Worm (Caenorhabditis elegans) whole organism, L4 larva: Measurements from ENCODE around the gene W04D12.1.
A peak's percentile ranks its signal among the peaks of the same experiment; 100 is the strongest.

Experiments
- D1046.2 ChIP-seq: fragments of 200-800 bp; sonication (Bioruptor generic); IDR thresholded peaks from 2 replicates; pipeline ENCODE4 v1.3.6; 2022; ENCODE audit warnings: missing genetic modification characterization, missing compliant biosample characterization
- F26F4.8 ChIP-seq: fragments of 200-800 bp; sonication (Bioruptor generic); conservative IDR thresholded peaks from 2 replicates; pipeline ENCODE4 v1.3.6; 2022; ENCODE audit warnings: missing genetic modification characterization, missing compliant biosample characterization
- F44E2.7 ChIP-seq: fragments of 200-800 bp; sonication (Bioruptor generic); IDR thresholded peaks from 2 replicates; pipeline ENCODE4 v2.1.2; 2022; ENCODE audit warnings: missing genetic modification characterization, missing compliant biosample characterization
- T20F7.1 ChIP-seq: fragments of 200-800 bp; sonication (Bioruptor generic); optimal IDR thresholded peaks from 2 replicates; lab custom pipeline; 2018; ENCODE audit warnings: mild to moderate bottlenecking, missing genetic modification characterization, missing compliant biosample characterization
- T26A8.4 ChIP-seq: fragments of 200-800 bp; sonication (Bioruptor generic); IDR thresholded peaks from 2 replicates; pipeline ENCODE4 v1.3.6; 2022; ENCODE audit warnings: missing genetic modification characterization, missing compliant biosample characterization
- Y48G9A.11 ChIP-seq: fragments of 200-800 bp; sonication (Bioruptor generic); IDR thresholded peaks from 2 replicates; pipeline ENCODE4 v1.3.6; 2022; ENCODE audit warnings: missing genetic modification reagents, missing genetic modification characterization, missing compliant biosample characterization
- ZK337.2 ChIP-seq: fragments of 200-800 bp; sonication (Bioruptor generic); IDR thresholded peaks from 2 replicates; pipeline ENCODE4 v1.3.6; 2022; ENCODE audit warnings: missing genetic modification reagents, missing genetic modification characterization, missing compliant biosample characterization
- aha-1 ChIP-seq: fragments of 150-350 bp; peaks from one replicate; lab custom pipeline; 2014; ENCODE audit warnings: missing biosample characterization, missing genetic modification characterization
- arid-1 ChIP-seq: fragments of 200-800 bp; sonication (Bioruptor generic); conservative IDR thresholded peaks from 2 replicates; pipeline ENCODE4 v1.3.6; 2022; ENCODE audit warnings: missing genetic modification reagents, missing genetic modification characterization, missing compliant biosample characterization
- ceh-82 ChIP-seq: sonication (generic microtip); optimal IDR thresholded peaks from 2 replicates; lab custom pipeline; 2017; ENCODE audit warnings: missing biosample characterization, missing genetic modification characterization
- daf-12 ChIP-seq: fragments of 150-350 bp; optimal IDR thresholded peaks from 2 replicates; lab custom pipeline; 2014; ENCODE audit warnings: missing biosample characterization, missing genetic modification reagents, missing genetic modification characterization
- daf-19 ChIP-seq: fragments of 200-800 bp; sonication (Bioruptor generic); conservative IDR thresholded peaks from 2 replicates; pipeline ENCODE4 v1.3.6; 2022; ENCODE audit warnings: missing genetic modification characterization, missing compliant biosample characterization
- dmd-8 ChIP-seq: fragments of 200-800 bp; sonication (Bioruptor generic); IDR thresholded peaks from 2 replicates; pipeline ENCODE4 v1.3.6; 2022; ENCODE audit warnings: missing genetic modification characterization, missing compliant biosample characterization
- dmd-9 ChIP-seq: fragments of 200-800 bp; sonication (Bioruptor generic); IDR thresholded peaks from 2 replicates; pipeline ENCODE4 v1.3.6; 2022; ENCODE audit warnings: missing genetic modification reagents, missing genetic modification characterization, missing compliant biosample characterization
- dve-1 ChIP-seq: sonication (generic microtip); optimal IDR thresholded peaks from 2 replicates; lab custom pipeline; 2017; ENCODE audit warnings: antibody characterized with exemption, mild to moderate bottlenecking, missing genetic modification characterization, missing compliant biosample characterization; ENCODE audit not compliant: insufficient read depth
- fkh-10 ChIP-seq: fragments of 150-350 bp; optimal IDR thresholded peaks from 2 replicates; lab custom pipeline; 2014; ENCODE audit warnings: missing biosample characterization, missing genetic modification reagents, missing genetic modification characterization
- hlh-11 ChIP-seq: fragments of 200-800 bp; sonication (Bioruptor generic); optimal IDR thresholded peaks from 2 replicates; lab custom pipeline; 2018; ENCODE audit warnings: mild to moderate bottlenecking, missing genetic modification characterization, missing compliant biosample characterization
- lim-7 ChIP-seq: fragments of 200-800 bp; sonication (Bioruptor generic); IDR thresholded peaks from 2 replicates; pipeline ENCODE4 v1.3.6; 2022; ENCODE audit warnings: missing genetic modification characterization, missing compliant biosample characterization
- lin-1 ChIP-seq: fragments of 200-800 bp; sonication (Bioruptor generic); IDR thresholded peaks from 2 replicates; pipeline ENCODE4 v1.3.6; 2022; ENCODE audit warnings: missing genetic modification reagents, missing genetic modification characterization, missing compliant biosample characterization
- lin-13 ChIP-seq: fragments of 150-350 bp; optimal IDR thresholded peaks from 2 replicates; lab custom pipeline; 2014; ENCODE audit warnings: missing biosample characterization, missing genetic modification reagents, missing genetic modification characterization
- lin-29 ChIP-seq: fragments of 200-800 bp; sonication (Bioruptor generic); IDR thresholded peaks from 2 replicates; pipeline ENCODE4 v1.3.6; 2022; ENCODE audit warnings: missing genetic modification reagents, missing genetic modification characterization, missing compliant biosample characterization
- lin-38 ChIP-seq: fragments of 200-800 bp; sonication (Bioruptor generic); IDR thresholded peaks from 2 replicates; pipeline ENCODE4 v1.3.6; 2022; ENCODE audit warnings: missing genetic modification reagents, missing genetic modification characterization, missing compliant biosample characterization
- lir-3 ChIP-seq: sonication (generic microtip); optimal IDR thresholded peaks from 2 replicates; lab custom pipeline; 2016; ENCODE audit warnings: mild to moderate bottlenecking, missing genetic modification characterization, missing compliant biosample characterization
- madf-5 ChIP-seq, 2 experiments: fragments of 200-800 bp; sonication (Bioruptor generic); IDR thresholded peaks; 2 replicates each; pipeline ENCODE4 v1.3.6; 2022; ENCODE audit warnings: missing compliant biosample characterization in 2 of 2, missing genetic modification characterization in 2 of 2
- madf-9 ChIP-seq: fragments of 200-800 bp; sonication (Bioruptor generic); conservative IDR thresholded peaks from 2 replicates; pipeline ENCODE4 v1.3.6; 2022; ENCODE audit warnings: missing genetic modification reagents, missing genetic modification characterization, missing compliant biosample characterization
- mdt-29 ChIP-seq: fragments of 200-800 bp; sonication (Bioruptor generic); IDR thresholded peaks from 2 replicates; pipeline ENCODE4 v1.3.6; 2022; ENCODE audit warnings: missing genetic modification reagents, missing genetic modification characterization, missing compliant biosample characterization
- mes-2 ChIP-seq: sonication (generic microtip); optimal IDR thresholded peaks from 2 replicates; lab custom pipeline; 2016; ENCODE audit warnings: missing genotype, mild to moderate bottlenecking, missing genetic modification characterization, missing compliant biosample characterization; ENCODE audit not compliant: poor library complexity, severe bottlenecking
- nhr-111 ChIP-seq: fragments of 200-800 bp; sonication (Bioruptor generic); optimal IDR thresholded peaks from 2 replicates; lab custom pipeline; 2018; ENCODE audit warnings: mild to moderate bottlenecking, missing genetic modification characterization, missing compliant biosample characterization
- nhr-25 ChIP-seq: sonication (generic microtip); optimal IDR thresholded peaks from 2 replicates; lab custom pipeline; 2017; ENCODE audit warnings: missing genetic modification characterization, mild to moderate bottlenecking, missing compliant biosample characterization, antibody characterized with exemption, moderate library complexity, borderline replicate concordance; ENCODE audit not compliant: insufficient read depth
- nhr-41 ChIP-seq: fragments of 200-800 bp; sonication (Bioruptor generic); IDR thresholded peaks from 2 replicates; pipeline ENCODE4 v1.3.6; 2022; ENCODE audit warnings: missing genetic modification reagents, missing genetic modification characterization, missing compliant biosample characterization
- nhr-6 ChIP-seq: fragments of 150-350 bp; optimal IDR thresholded peaks from 2 replicates; lab custom pipeline; 2014; ENCODE audit warnings: missing biosample characterization, missing genetic modification characterization
- nhr-76 ChIP-seq: fragments of 150-350 bp; optimal IDR thresholded peaks from 2 replicates; lab custom pipeline; 2014; ENCODE audit warnings: missing biosample characterization, missing genetic modification characterization
- nhr-77 ChIP-seq: fragments of 150-350 bp; optimal IDR thresholded peaks from 2 replicates; lab custom pipeline; 2014; ENCODE audit warnings: missing biosample characterization, missing genetic modification characterization
- php-3 ChIP-seq: fragments of 200-800 bp; sonication (Bioruptor generic); IDR thresholded peaks from 2 replicates; pipeline ENCODE4 v1.3.6; 2022; ENCODE audit warnings: missing genetic modification reagents, missing genetic modification characterization, missing compliant biosample characterization
- pqm-1 ChIP-seq: sonication (generic microtip); optimal IDR thresholded peaks from 2 replicates; lab custom pipeline; 2017; ENCODE audit warnings: missing biosample characterization, missing genetic modification characterization
- rbr-2 ChIP-seq: sonication (generic microtip); optimal IDR thresholded peaks from 2 replicates; lab custom pipeline; 2016; ENCODE audit warnings: missing genotype, missing genetic modification characterization, missing compliant biosample characterization
- saeg-2 ChIP-seq: fragments of 200-800 bp; sonication (Bioruptor generic); IDR thresholded peaks from 2 replicates; pipeline ENCODE4 v1.3.6; 2022; ENCODE audit warnings: missing genetic modification reagents, missing genetic modification characterization, missing compliant biosample characterization
- skn-1 ChIP-seq: fragments of 150-350 bp; optimal IDR thresholded peaks from 2 replicates; lab custom pipeline; 2014; ENCODE audit warnings: missing biosample characterization, missing genetic modification characterization
- snpc-4 ChIP-seq: fragments of 150-350 bp; optimal IDR thresholded peaks from 2 replicates; lab custom pipeline; 2014; ENCODE audit warnings: missing biosample characterization, missing genetic modification characterization
- unc-130 ChIP-seq: sonication (generic microtip); optimal IDR thresholded peaks from 2 replicates; lab custom pipeline; 2016; ENCODE audit warnings: missing genetic modification reagents, missing genetic modification characterization, missing compliant biosample characterization
- unc-39 ChIP-seq: sonication (generic microtip); optimal IDR thresholded peaks from 2 replicates; lab custom pipeline; 2017; ENCODE audit warnings: missing biosample characterization, missing genetic modification characterization
- zip-11 ChIP-seq: fragments of 200-800 bp; sonication (Bioruptor generic); IDR thresholded peaks from 2 replicates; pipeline ENCODE4 v1.3.6; 2022; ENCODE audit warnings: missing genetic modification characterization, missing compliant biosample characterization
- ztf-11 ChIP-seq: fragments of 150-350 bp; optimal IDR thresholded peaks from 2 replicates; lab custom pipeline; 2014; ENCODE audit warnings: missing biosample characterization, missing genetic modification characterization

The W04D12.1 gene

DNA sequence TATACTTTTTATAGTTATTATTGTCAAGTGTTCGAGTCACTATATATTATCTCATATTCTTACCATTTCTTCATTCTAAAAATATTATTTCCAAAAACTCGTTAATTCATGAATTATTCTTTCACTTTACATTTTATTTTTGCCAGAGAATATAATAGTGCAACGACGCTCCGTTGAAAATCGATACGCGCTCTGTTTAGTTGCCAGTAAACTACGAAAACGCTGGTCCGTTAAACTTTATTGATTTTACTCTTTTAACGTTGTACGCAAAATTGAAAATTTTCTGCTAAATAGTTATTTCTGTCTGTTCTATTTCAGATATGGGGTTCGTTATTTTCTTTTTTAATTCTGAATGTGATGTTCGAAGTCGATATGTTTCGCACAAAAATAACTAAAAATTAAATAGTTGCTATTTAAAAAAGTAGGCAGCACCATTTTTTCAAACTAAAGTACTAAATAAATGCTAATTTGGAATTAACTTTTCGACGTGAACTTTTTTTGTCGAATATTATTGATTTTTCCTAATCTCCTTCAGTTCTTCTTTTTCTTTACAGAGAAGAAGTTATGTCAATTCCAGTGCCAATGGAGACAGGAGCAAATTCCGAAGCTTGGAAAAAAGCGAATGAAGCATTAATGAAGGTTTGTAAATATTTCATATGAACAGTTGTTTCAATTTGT, 42.7 kb downstream of the W04D12.1 start, which contains the start of gene hpo-10 (continued):
- TF ChIP-seq lin-13 (GFP tag; lab: Kevin White, UChicago) (no peak), ZK337.2 (GFP tag; lab: Robert Waterston, UW) (no peak), nhr-77 (tag; lab: Kevin White, UChicago) (no peak), php-3 (no peak), lim-7 (GFP tag; lab: Robert Waterston, UW) (no peak), mes-2 (tag; lab: Kevin White, UChicago) (peak; percentile 55), F26F4.8 (GFP tag; lab: Robert Waterston, UW) (no peak), nhr-111 (GFP tag; lab: Kevin White, UChicago) (no peak), dve-1 (tag; lab: Kevin White, UChicago) (peak; percentile 48), pqm-1 (no peak), dmd-8 (GFP tag; lab: Robert Waterston, UW) (no peak), T20F7.1 (GFP tag; lab: Kevin White, UChicago) (peak; percentile 89), snpc-4 (tag; lab: Kevin White, UChicago) (no peak), madf-5 (GFP tag; IDR thresholded peaks at IDR 0.05; lab: Robert Waterston, UW) (no peak), madf-9 (GFP tag; lab: Robert Waterston, UW) (no peak), saeg-2 (GFP tag; lab: Robert Waterston, UW) (no peak), ceh-82 (tag; lab: Kevin White, UChicago) (no peak), ztf-11 (no peak), nhr-6 (tag; lab: Kevin White, UChicago) (peak; percentile 43), mdt-29 (GFP tag; lab: Robert Waterston, UW) (no peak), zip-11 (GFP tag; lab: Robert Waterston, UW) (no peak), nhr-41 (GFP tag; lab: Robert Waterston, UW) (no peak), daf-12 (tag; lab: Kevin White, UChicago) (no peak), unc-130 (GFP tag; lab: Kevin White, UChicago) (no peak), lin-29 (GFP tag; lab: Robert Waterston, UW) (no peak), hlh-11 (tag; lab: Kevin White, UChicago) (no peak), F44E2.7 (GFP tag; lab: Robert Waterston, UW) (no peak), Y48G9A.11 (GFP tag; lab: Robert Waterston, UW) (no peak), nhr-76 (no peak), lin-38 (GFP tag; lab: Robert Waterston, UW) (peak; percentile 37; the same call in 1 of the 2 replicates), rbr-2 (tag; lab: Kevin White, UChicago) (no peak), fkh-10 (GFP tag; lab: Kevin White, UChicago) (no peak), arid-1 (GFP tag; lab: Robert Waterston, UW) (no peak), T26A8.4 (GFP tag; lab: Robert Waterston, UW) (no peak), unc-39 (tag; lab: Kevin White, UChicago) (no peak)
- TF ChIP-seq, all 104 proteins: peak for 11

DNA sequence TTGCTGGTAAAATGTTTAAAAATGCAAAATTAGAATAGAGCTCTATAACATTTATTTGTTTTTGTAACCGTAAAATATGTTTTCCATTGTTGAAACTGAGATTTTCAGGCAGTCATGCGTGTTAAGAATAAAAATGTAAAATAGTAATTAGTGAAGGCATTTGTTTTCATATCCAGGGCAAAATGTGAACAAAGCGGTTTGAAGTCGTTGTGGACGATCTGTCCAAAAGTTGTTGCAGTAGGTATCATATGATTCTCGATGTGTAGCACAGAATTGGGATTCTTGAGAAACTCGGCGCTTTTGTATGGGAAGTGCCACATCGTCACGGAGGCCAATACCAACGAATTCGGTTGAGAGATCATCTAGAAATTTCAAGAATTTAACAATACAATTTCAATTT, 45.6 kb downstream of the W04D12.1 start:
- TF ChIP-seq dmd-9 (GFP tag; lab: Robert Waterston, UW) (no peak), arid-1 (GFP tag; lab: Robert Waterston, UW) (no peak; the same call in 1 of the 2 replicates), skn-1 (tag; lab: Kevin White, UChicago) (no peak), mdt-29 (GFP tag; lab: Robert Waterston, UW) (no peak), F44E2.7 (GFP tag; lab: Robert Waterston, UW) (no peak), lin-29 (GFP tag; lab: Robert Waterston, UW) (no peak), nhr-25 (tag; lab: Kevin White, UChicago) (no peak), T26A8.4 (GFP tag; lab: Robert Waterston, UW) (0 out of 2 replicates have a peak, but pooled peaks have one; percentile 16), daf-19 (GFP tag; lab: Robert Waterston, UW) (no peak), aha-1 (tag; lab: Kevin White, UChicago) (no peak), lir-3 (tag; lab: Kevin White, UChicago) (no peak), lin-38 (GFP tag; lab: Robert Waterston, UW) (peak; percentile 33), lin-1 (GFP tag; lab: Robert Waterston, UW) (no peak), D1046.2 (GFP tag; lab: Robert Waterston, UW) (no peak)
